Worm (Caenorhabditis elegans) whole organism, early embryonic: ENCODE measurements around the gene ins-37.

ENCODE experiments used
- B0310.2 ChIP-seq: sonication (generic microtip); optimal IDR thresholded peaks from 2 replicates; lab custom pipeline; 2016; ENCODE audit warnings: mild to moderate bottlenecking, missing genetic modification characterization, missing compliant biosample characterization
- F13C5.2 ChIP-seq: sonication (generic microtip); optimal IDR thresholded peaks from 2 replicates; lab custom pipeline; 2017; ENCODE audit warnings: mild to moderate bottlenecking, missing genetic modification characterization, inconsistent platforms, missing compliant biosample characterization
- aly-1 ChIP-seq: sonication (generic microtip); optimal IDR thresholded peaks from 2 replicates; lab custom pipeline; 2016; ENCODE audit warnings: missing genetic modification characterization, missing compliant biosample characterization
- ama-1 ChIP-seq: fragments of 150-350 bp; optimal IDR thresholded peaks from 2 replicates; lab custom pipeline; 2014
- ceh-13 ChIP-seq: fragments of 200-800 bp; sonication (Bioruptor generic); optimal IDR thresholded peaks from 2 replicates; lab custom pipeline; 2018; ENCODE audit warnings: mild to moderate bottlenecking, missing genetic modification characterization, missing compliant biosample characterization
- hmbx-1 ChIP-seq: sonication (generic microtip); optimal IDR thresholded peaks from 2 replicates; lab custom pipeline; 2016; ENCODE audit warnings: mild to moderate bottlenecking, missing genetic modification characterization, missing compliant biosample characterization
- hnd-1 ChIP-seq: sonication (generic microtip); optimal IDR thresholded peaks from 2 replicates; lab custom pipeline; 2016; ENCODE audit warnings: missing genetic modification characterization, missing compliant biosample characterization
- scrt-1 ChIP-seq: fragments of 200-800 bp; sonication (Bioruptor generic); IDR thresholded peaks from 2 replicates; pipeline ENCODE4 v1.3.6; 2022; ENCODE audit warnings: missing genetic modification characterization, missing compliant biosample characterization
- tbx-37 ChIP-seq: fragments of 200-800 bp; sonication (Bioruptor generic); conservative IDR thresholded peaks from 2 replicates; pipeline ENCODE4 v1.3.6; 2022; ENCODE audit warnings: missing genetic modification reagents, missing genetic modification characterization, missing compliant biosample characterization

- TF ChIP-seq hnd-1 (no peak), scrt-1 (GFP tag; lab: Robert Waterston, UW) (no peak), hmbx-1 (tag; lab: Kevin White, UChicago) (no peak), B0310.2 (tag; lab: Kevin White, UChicago) (no peak), ama-1 (lab: Kevin White, UChicago) (no peak), aly-1 (tag; lab: Kevin White, UChicago) (no peak), F13C5.2 (no peak), ceh-13 (GFP tag; lab: Kevin White, UChicago) (no peak), tbx-37 (GFP tag; lab: Robert Waterston, UW) (no peak)
Observed at ce11 chrII:13786899-13787298, 49.0 kb downstream of the ins-37 start.
